Worm (Caenorhabditis elegans) whole organism, midembryonic: ENCODE measurements around the gene C11E4.6.
"Not testable (repeated sequence)": the region's sequence is repeated elsewhere in the genome, so short reads cannot be mapped to it uniquely, and the experiment has no call there.

ENCODE experiments used
- T22C8.4 ChIP-seq: fragments of 200-800 bp; sonication (Bioruptor generic); IDR thresholded peaks from 2 replicates; pipeline ENCODE4 v1.3.6; 2022; ENCODE audit warnings: missing genetic modification characterization, missing compliant biosample characterization
- cog-1 ChIP-seq: sonication (generic microtip); optimal IDR thresholded peaks from 2 replicates; lab custom pipeline; 2016; ENCODE audit warnings: missing genetic modification characterization, missing compliant biosample characterization
- flt-1 ChIP-seq: fragments of 200-800 bp; sonication (Bioruptor generic); IDR thresholded peaks from 2 replicates; pipeline ENCODE4 v1.3.6; 2022; ENCODE audit warnings: missing genetic modification characterization, missing compliant biosample characterization
- klf-2 ChIP-seq: fragments of 200-800 bp; sonication (Bioruptor generic); conservative IDR thresholded peaks from 2 replicates; pipeline ENCODE4 v1.3.6; 2022; ENCODE audit warnings: missing genetic modification reagents, missing genetic modification characterization, missing compliant biosample characterization
- med-1 ChIP-seq: sonication (generic microtip); optimal IDR thresholded peaks from 2 replicates; lab custom pipeline; 2017; ENCODE audit warnings: missing genetic modification characterization, mild to moderate bottlenecking, missing compliant biosample characterization, antibody characterized with exemption, missing genetic modification reagents; ENCODE audit not compliant: insufficient read depth
- ref-1 ChIP-seq: fragments of 200-800 bp; sonication (Bioruptor generic); conservative IDR thresholded peaks from 2 replicates; pipeline ENCODE4 v1.3.6; 2022; ENCODE audit warnings: missing genetic modification reagents, missing genetic modification characterization, missing compliant biosample characterization
- tab-1 ChIP-seq: fragments of 200-800 bp; sonication (Bioruptor generic); IDR thresholded peaks from 2 replicates; pipeline ENCODE4 v1.3.6; 2022; ENCODE audit warnings: missing genetic modification characterization, missing compliant biosample characterization
- ztf-23 ChIP-seq: fragments of 200-800 bp; sonication (Bioruptor generic); IDR thresholded peaks from 2 replicates; pipeline ENCODE4 v1.3.6; 2022; ENCODE audit warnings: missing genetic modification reagents, missing genetic modification characterization, missing compliant biosample characterization
- ztf-29 ChIP-seq: fragments of 200-800 bp; sonication (Bioruptor generic); IDR thresholded peaks from 2 replicates; pipeline ENCODE4 v1.3.6; 2022; ENCODE audit warnings: missing genetic modification reagents, missing genetic modification characterization, missing compliant biosample characterization

The C11E4.6 gene

ce11 chrX:9625824-9626223, 15.5 kb downstream of the C11E4.6 start, which contains the start of gene F34H10.1:
F34H10.1 (plus strand) TSS chrX:9626124.
- TF ChIP-seq tab-1; ztf-23 (GFP tag; lab: Robert Waterston, UW); cog-1 (tag; lab: Kevin White, UChicago): not testable (repeated sequence)

DNA sequence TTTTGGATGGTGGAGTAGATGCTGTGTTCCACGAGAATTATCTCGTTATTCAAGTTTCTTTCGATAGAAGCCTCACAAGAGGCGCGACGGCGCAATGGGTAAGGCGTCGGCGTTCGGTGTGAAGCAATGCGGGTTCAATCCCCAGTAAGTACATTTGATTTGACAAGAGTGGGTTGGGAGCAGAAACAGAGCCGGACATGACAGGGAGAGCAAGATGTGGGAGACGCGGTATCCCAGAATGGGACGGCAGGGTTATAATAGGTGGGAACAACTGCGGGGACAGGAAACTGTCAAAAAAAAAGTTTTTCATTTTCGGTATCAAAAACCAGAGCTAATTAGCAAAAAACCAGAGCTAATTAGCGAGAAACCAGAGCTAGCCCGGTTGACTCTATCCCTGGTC, 16.8 kb downstream of the C11E4.6 start:
- TF ChIP-seq tab-1, result 0 out of 2 replicates have a peak, but pooled peaks have one; percentile 27

DNA sequence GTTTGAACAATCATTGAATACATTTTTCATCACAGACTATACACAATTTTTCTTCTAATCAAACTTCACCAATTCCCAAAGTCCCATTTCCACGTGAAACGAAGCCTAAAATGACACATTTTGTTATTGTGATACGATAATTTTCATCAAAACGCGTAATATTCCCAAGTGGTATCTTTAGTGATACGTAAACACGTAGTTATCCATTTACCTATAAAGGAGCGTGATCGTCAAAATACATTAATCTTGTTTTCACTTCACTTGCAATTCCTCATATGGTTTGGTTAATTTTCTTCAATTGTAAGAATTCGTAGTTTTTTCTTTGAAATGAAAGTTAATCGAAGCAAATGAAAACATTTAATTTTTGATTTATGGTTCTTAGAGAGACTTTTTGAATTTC, 19.2 kb downstream of the C11E4.6 start:
- TF ChIP-seq ref-1 (GFP tag; lab: Robert Waterston, UW) (no peak), ztf-29 (GFP tag; lab: Robert Waterston, UW) (no peak), med-1 (GFP tag; lab: Kevin White, UChicago) (no peak), cog-1 (tag; lab: Kevin White, UChicago) (no peak), T22C8.4 (GFP tag; lab: Robert Waterston, UW) (no peak), flt-1 (GFP tag; lab: Robert Waterston, UW) (no peak), ztf-23 (GFP tag; lab: Robert Waterston, UW) (no peak), klf-2 (GFP tag; lab: Robert Waterston, UW) (no peak), tab-1 (no peak)

DNA sequence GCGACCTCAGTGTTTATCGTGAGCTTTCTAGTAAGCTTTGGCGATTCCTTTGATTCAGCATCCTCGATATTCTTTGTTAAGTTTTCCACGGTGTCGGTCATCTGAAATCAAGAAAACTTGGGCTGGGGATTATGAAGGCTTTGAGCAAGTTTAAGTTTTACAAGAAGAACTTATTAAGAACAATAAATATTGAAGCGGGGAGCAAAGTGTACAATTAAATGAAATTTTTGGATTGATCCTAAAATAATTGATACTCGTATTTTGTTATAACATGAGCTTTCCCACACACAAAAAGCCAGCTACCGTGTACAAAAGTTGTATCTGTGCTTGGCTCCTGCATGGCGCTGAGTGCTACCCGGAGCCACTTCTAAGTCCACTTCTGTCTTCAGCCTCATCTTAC, 24.6 kb downstream of the C11E4.6 start, which contains the start of gene F34H10.3:
TSS of gene F34H10.3 (minus strand) at position 101 of the 400 bp plus-strand sequence.
- no peak for TF ChIP-seq T22C8.4 (GFP tag; lab: Robert Waterston, UW)

DNA sequence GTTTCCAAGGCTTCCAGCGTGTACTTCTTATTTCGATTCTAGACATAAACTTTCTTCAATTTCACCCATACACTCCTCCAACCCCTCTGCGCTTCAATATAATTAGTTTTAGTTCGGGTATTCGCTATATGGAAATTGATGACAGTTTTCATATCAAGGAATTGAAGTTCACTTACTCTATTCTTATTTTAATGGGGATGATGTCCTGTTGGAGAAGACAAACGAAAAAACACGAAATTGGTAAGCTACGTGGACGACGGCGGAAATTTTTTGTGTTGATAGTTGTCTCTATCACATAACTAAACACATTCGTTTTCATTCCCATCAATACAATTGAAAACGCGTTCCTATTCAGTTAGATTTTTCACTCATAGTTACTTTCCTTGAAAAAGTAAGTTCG, 25.0 kb downstream of the C11E4.6 start, which contains the start of gene F34H10.5:
TSS of gene F34H10.5 (plus strand) at position 301 of the 400 bp plus-strand sequence.
- TF ChIP-seq cog-1 (tag; lab: Kevin White, UChicago), result no peak
- TF ChIP-seq tab-1, result no peak
- TF ChIP-seq ztf-23 (GFP tag; lab: Robert Waterston, UW), result no peak
- no peak for TF ChIP-seq flt-1 (GFP tag; lab: Robert Waterston, UW)
- no peak for TF ChIP-seq ztf-29 (GFP tag; lab: Robert Waterston, UW)
- TF ChIP-seq T22C8.4 (GFP tag; lab: Robert Waterston, UW), result no peak
- TF ChIP-seq med-1 (GFP tag; lab: Kevin White, UChicago), result no peak

- TF ChIP-seq ref-1 (GFP tag; lab: Robert Waterston, UW) (no peak), med-1 (GFP tag; lab: Kevin White, UChicago) (no peak), cog-1 (tag; lab: Kevin White, UChicago) (no peak), ztf-23 (GFP tag; lab: Robert Waterston, UW) (0 out of 2 replicates have a peak, but pooled peaks have one; percentile 15), tab-1 (no peak), flt-1 (GFP tag; lab: Robert Waterston, UW) (0 out of 2 replicates have a peak, but pooled peaks have one; percentile 50), T22C8.4 (GFP tag; lab: Robert Waterston, UW) (no peak), klf-2 (GFP tag; lab: Robert Waterston, UW) (no peak), ztf-29 (GFP tag; lab: Robert Waterston, UW) (no peak)
Observed at ce11 chrX:9637137-9637536, 26.8 kb downstream of the C11E4.6 start.

- TF ChIP-seq cog-1 (tag; lab: Kevin White, UChicago), result peak; percentile 79
- peak; percentile 74 for TF ChIP-seq ztf-29 (GFP tag; lab: Robert Waterston, UW)
- peak; percentile 81 for TF ChIP-seq klf-2 (GFP tag; lab: Robert Waterston, UW)
- TF ChIP-seq ref-1 (GFP tag; lab: Robert Waterston, UW), result peak; percentile 86
- TF ChIP-seq med-1 (GFP tag; lab: Kevin White, UChicago), result peak; percentile 77
- peak; percentile 92 for TF ChIP-seq T22C8.4 (GFP tag; lab: Robert Waterston, UW)
- TF ChIP-seq flt-1 (GFP tag; lab: Robert Waterston, UW), result peak; percentile 97
- TF ChIP-seq ztf-23 (GFP tag; lab: Robert Waterston, UW), result peak; percentile 94
- peak; percentile 96 for TF ChIP-seq tab-1
Observed at ce11 chrX:9637700-9638099, 27.3 kb downstream of the C11E4.6 start.

ce11 chrX:9638825-9639474, 28.6 kb downstream of the C11E4.6 start:
- no peak for TF ChIP-seq T22C8.4 (GFP tag; lab: Robert Waterston, UW)
- no peak for TF ChIP-seq tab-1
- TF ChIP-seq flt-1 (GFP tag; lab: Robert Waterston, UW), result no peak
- no peak for TF ChIP-seq cog-1 (tag; lab: Kevin White, UChicago)
- TF ChIP-seq ref-1 (GFP tag; lab: Robert Waterston, UW), result no peak
- no peak for TF ChIP-seq med-1 (GFP tag; lab: Kevin White, UChicago)
- TF ChIP-seq ztf-23 (GFP tag; lab: Robert Waterston, UW), result no peak
- TF ChIP-seq klf-2 (GFP tag; lab: Robert Waterston, UW), result no peak
- no peak for TF ChIP-seq ztf-29 (GFP tag; lab: Robert Waterston, UW)

DNA sequence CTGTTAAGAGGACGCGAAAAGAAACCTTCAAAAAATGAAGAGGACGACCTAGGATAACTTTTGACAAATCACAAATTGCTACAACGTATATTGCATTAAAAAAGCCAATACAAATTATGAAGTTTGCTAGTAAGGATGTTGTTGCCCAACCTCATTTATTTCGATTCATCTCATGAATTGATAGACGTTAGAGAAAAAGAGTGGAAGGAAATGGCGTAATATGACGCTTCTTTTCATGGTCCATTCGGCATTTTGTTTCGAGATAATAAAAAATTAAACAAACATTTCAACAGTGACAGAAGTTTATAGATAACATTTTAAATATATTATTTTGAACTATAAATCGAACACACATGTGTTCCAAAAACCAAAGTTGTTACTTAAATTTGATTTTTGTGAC, 30.5 kb downstream of the C11E4.6 start:
- no peak for TF ChIP-seq ztf-29 (GFP tag; lab: Robert Waterston, UW)
- TF ChIP-seq med-1 (GFP tag; lab: Kevin White, UChicago), result no peak
- no peak for TF ChIP-seq klf-2 (GFP tag; lab: Robert Waterston, UW)
- TF ChIP-seq cog-1 (tag; lab: Kevin White, UChicago), result no peak
- TF ChIP-seq tab-1, result no peak
- TF ChIP-seq flt-1 (GFP tag; lab: Robert Waterston, UW), result no peak
- TF ChIP-seq ref-1 (GFP tag; lab: Robert Waterston, UW), result no peak
- TF ChIP-seq ztf-23 (GFP tag; lab: Robert Waterston, UW), result no peak
- no peak for TF ChIP-seq T22C8.4 (GFP tag; lab: Robert Waterston, UW)
